Worm (Caenorhabditis elegans) whole organism, mixed stage, embryonic: ENCODE results near the gene col-169.

Experiments used
- M03D4.4 ChIP-seq: sonication (generic microtip); optimal IDR thresholded peaks from 2 replicates; lab custom pipeline; 2017; ENCODE audit warnings: mild to moderate bottlenecking, missing genetic modification characterization, missing compliant biosample characterization
- bed-3 ChIP-seq: fragments of 200-800 bp; sonication (Bioruptor generic); optimal IDR thresholded peaks from 3 replicates; lab custom pipeline; 2018; ENCODE audit warnings: mild to moderate bottlenecking, missing genetic modification characterization, moderate library complexity, missing compliant biosample characterization
- blmp-1 ChIP-seq: fragments of 150-350 bp; optimal IDR thresholded peaks from 2 replicates; lab custom pipeline; 2014; ENCODE audit warnings: missing biosample characterization, missing genetic modification characterization
- ceh-39 ChIP-seq: fragments of 150-350 bp; optimal IDR thresholded peaks from 2 replicates; lab custom pipeline; 2014; ENCODE audit warnings: missing biosample characterization, missing genetic modification characterization
- ceh-43 ChIP-seq: fragments of 200-800 bp; sonication (Bioruptor generic); optimal IDR thresholded peaks from 2 replicates; lab custom pipeline; 2018; ENCODE audit warnings: mild to moderate bottlenecking, missing genetic modification characterization, moderate library complexity, missing compliant biosample characterization
- ceh-83 ChIP-seq: fragments of 200-800 bp; sonication (Bioruptor generic); optimal IDR thresholded peaks from 2 replicates; lab custom pipeline; 2018; ENCODE audit warnings: mild to moderate bottlenecking, missing genetic modification characterization, missing compliant biosample characterization
- ces-1 ChIP-seq: fragments of 150-350 bp; optimal IDR thresholded peaks from 2 replicates; lab custom pipeline; 2014; ENCODE audit warnings: missing biosample characterization, missing genetic modification reagents, missing genetic modification characterization
- drap-1 ChIP-seq: fragments of 200-800 bp; sonication (Bioruptor generic); optimal IDR thresholded peaks from 3 replicates; lab custom pipeline; 2018; ENCODE audit warnings: mild to moderate bottlenecking, missing genetic modification characterization, missing compliant biosample characterization
- elt-1 ChIP-seq: sonication (generic microtip); optimal IDR thresholded peaks from 2 replicates; lab custom pipeline; 2017; ENCODE audit warnings: missing genetic modification characterization, mild to moderate bottlenecking, missing compliant biosample characterization, antibody characterized with exemption, moderate library complexity, borderline replicate concordance; ENCODE audit not compliant: insufficient read depth
- elt-3 ChIP-seq: fragments of 150-350 bp; optimal IDR thresholded peaks from 2 replicates; lab custom pipeline; 2014; ENCODE audit warnings: missing biosample characterization, missing genetic modification characterization
- flh-1 ChIP-seq: fragments of 200-800 bp; sonication (Bioruptor generic); optimal IDR thresholded peaks from 2 replicates; lab custom pipeline; 2018; ENCODE audit warnings: mild to moderate bottlenecking, missing genetic modification characterization, moderate library complexity, missing compliant biosample characterization
- lin-13 ChIP-seq: fragments of 150-350 bp; optimal IDR thresholded peaks from 2 replicates; lab custom pipeline; 2014; ENCODE audit warnings: missing biosample characterization, missing genetic modification characterization
- lin-32 ChIP-seq: fragments of 200-800 bp; sonication (Bioruptor generic); optimal IDR thresholded peaks from 2 replicates; lab custom pipeline; 2018; ENCODE audit warnings: mild to moderate bottlenecking, missing genetic modification characterization, missing compliant biosample characterization
- lsy-2 ChIP-seq: fragments of 150-350 bp; optimal IDR thresholded peaks from 2 replicates; lab custom pipeline; 2014; ENCODE audit warnings: missing biosample characterization, missing genetic modification characterization
- mab-5 ChIP-seq: fragments of 150-350 bp; optimal IDR thresholded peaks from 2 replicates; lab custom pipeline; 2014; ENCODE audit warnings: missing biosample characterization, missing genetic modification characterization
- mep-1 ChIP-seq: fragments of 150-350 bp; optimal IDR thresholded peaks from 2 replicates; lab custom pipeline; 2017; ENCODE audit warnings: missing biosample characterization, missing genetic modification reagents, missing genetic modification characterization, inconsistent platforms
- mls-2 ChIP-seq: sonication (generic microtip); optimal IDR thresholded peaks from 2 replicates; lab custom pipeline; 2016; ENCODE audit warnings: mild to moderate bottlenecking, missing genetic modification characterization, moderate library complexity, missing compliant biosample characterization
- nhr-12 ChIP-seq: fragments of 150-350 bp; optimal IDR thresholded peaks from 2 replicates; lab custom pipeline; 2014; ENCODE audit warnings: missing biosample characterization, missing genetic modification characterization
- nhr-2 ChIP-seq: fragments of 150-350 bp; optimal IDR thresholded peaks from 2 replicates; lab custom pipeline; 2014; ENCODE audit warnings: missing biosample characterization, missing genetic modification characterization
- nhr-237 ChIP-seq: fragments of 150-350 bp; optimal IDR thresholded peaks from 2 replicates; lab custom pipeline; 2014; ENCODE audit warnings: missing biosample characterization, missing genetic modification characterization
- nhr-76 ChIP-seq: sonication (generic microtip); optimal IDR thresholded peaks from 2 replicates; lab custom pipeline; 2017; ENCODE audit warnings: missing biosample characterization, missing genetic modification characterization
- sem-2 ChIP-seq: fragments of 200-800 bp; sonication (Bioruptor generic); optimal IDR thresholded peaks from 2 replicates; lab custom pipeline; 2018; ENCODE audit warnings: mild to moderate bottlenecking, missing genetic modification characterization, missing compliant biosample characterization
- snpc-4 ChIP-seq: fragments of 150-350 bp; optimal IDR thresholded peaks from 2 replicates; lab custom pipeline; 2014; ENCODE audit warnings: missing biosample characterization, missing genetic modification characterization
- sptf-1 ChIP-seq: sonication (generic microtip); optimal IDR thresholded peaks from 2 replicates; lab custom pipeline; 2017; ENCODE audit warnings: mild to moderate bottlenecking, missing genetic modification characterization, moderate library complexity, missing compliant biosample characterization
- tbx-8 ChIP-seq: fragments of 200-800 bp; sonication (Bioruptor generic); optimal IDR thresholded peaks from 2 replicates; lab custom pipeline; 2018; ENCODE audit warnings: mild to moderate bottlenecking, missing genetic modification characterization, moderate library complexity, missing compliant biosample characterization
- unc-39 ChIP-seq: fragments of 150-350 bp; optimal IDR thresholded peaks from 2 replicates; lab custom pipeline; 2014; ENCODE audit warnings: missing biosample characterization, missing genetic modification characterization
- unc-62 ChIP-seq: fragments of 150-350 bp; optimal IDR thresholded peaks from 2 replicates; lab custom pipeline; 2014; ENCODE audit warnings: missing biosample characterization, missing genetic modification reagents, missing genetic modification characterization
- ztf-11 ChIP-seq: fragments of 150-350 bp; optimal IDR thresholded peaks from 2 replicates; lab custom pipeline; 2014; ENCODE audit warnings: missing biosample characterization, missing genetic modification characterization

Gene col-169

ce11 chrX:6311391-6311790, 17.6 kb upstream of the col-169 start, which contains the start of gene npr-38:
npr-38 (plus strand) TSS chrX:6311691.
- TF ChIP-seq bed-3 (GFP tag; lab: Kevin White, UChicago): no peak
- TF ChIP-seq lin-13 (tag; lab: Kevin White, UChicago): no peak
- no peak for TF ChIP-seq ztf-11 (tag; lab: Kevin White, UChicago)
- TF ChIP-seq ces-1 (GFP tag; lab: Kevin White, UChicago): no peak
- TF ChIP-seq nhr-2 (tag; lab: Kevin White, UChicago): no peak
- TF ChIP-seq nhr-12 (tag; lab: Kevin White, UChicago): no peak
- no peak for TF ChIP-seq tbx-8 (GFP tag; lab: Kevin White, UChicago)

ce11 chrX:6318803-6319202, 10.2 kb upstream of the col-169 start:
- no peak for TF ChIP-seq ceh-83 (GFP tag; lab: Kevin White, UChicago)
- TF ChIP-seq nhr-237 (tag; lab: Kevin White, UChicago): no peak
- no peak for TF ChIP-seq sem-2 (GFP tag; lab: Kevin White, UChicago)
- no peak for TF ChIP-seq unc-62 (GFP tag; lab: Kevin White, UChicago)
- no peak for TF ChIP-seq ztf-11 (tag; lab: Kevin White, UChicago)
- no peak for TF ChIP-seq lin-13 (tag; lab: Kevin White, UChicago)
- no peak for TF ChIP-seq flh-1 (GFP tag; lab: Kevin White, UChicago)
- TF ChIP-seq sptf-1 (tag; lab: Kevin White, UChicago): no peak
- TF ChIP-seq M03D4.4: no peak
- TF ChIP-seq drap-1: no peak
- no peak for TF ChIP-seq unc-39 (tag; lab: Kevin White, UChicago)
- TF ChIP-seq elt-3 (tag; lab: Kevin White, UChicago): no peak
- no peak for TF ChIP-seq lin-32 (GFP tag; lab: Kevin White, UChicago)
- TF ChIP-seq snpc-4: no peak
- TF ChIP-seq bed-3 (GFP tag; lab: Kevin White, UChicago): no peak
- no peak for TF ChIP-seq blmp-1
- no peak for TF ChIP-seq nhr-12 (tag; lab: Kevin White, UChicago)

- TF ChIP-seq ceh-39 (tag; lab: Kevin White, UChicago) (no peak), ceh-83 (GFP tag; lab: Kevin White, UChicago) (no peak), mls-2 (tag; lab: Kevin White, UChicago) (no peak), ces-1 (GFP tag; lab: Kevin White, UChicago) (no peak), mep-1 (tag; lab: Kevin White, UChicago) (no peak), unc-62 (GFP tag; lab: Kevin White, UChicago) (no peak), lin-13 (tag; lab: Kevin White, UChicago) (no peak), ztf-11 (tag; lab: Kevin White, UChicago) (no peak), elt-1 (tag; lab: Kevin White, UChicago) (no peak), nhr-12 (tag; lab: Kevin White, UChicago) (no peak)
These were observed 9.4 kb upstream of the col-169 start, which contains the start of gene chtb-3 for ce11 chrX:6319546-6319945. chtb-3 (minus strand) TSS chrX:6319646.

- no peak for TF ChIP-seq ceh-43 (GFP tag; lab: Kevin White, UChicago)
- TF ChIP-seq, all 35 proteins: peak for 0
These were observed 8.1 kb upstream of the col-169 start for ce11 chrX:6320887-6321286.

ce11 chrX:6321380-6321779, 7.6 kb upstream of the col-169 start:
- TF ChIP-seq ztf-11 (tag; lab: Kevin White, UChicago) (no peak), nhr-76 (no peak), sem-2 (GFP tag; lab: Kevin White, UChicago) (no peak), flh-1 (GFP tag; lab: Kevin White, UChicago) (no peak), ceh-83 (GFP tag; lab: Kevin White, UChicago) (no peak), lin-13 (tag; lab: Kevin White, UChicago) (no peak), mab-5 (tag; lab: Kevin White, UChicago) (no peak), elt-1 (tag; lab: Kevin White, UChicago) (no peak), mep-1 (tag; lab: Kevin White, UChicago) (no peak), unc-39 (tag; lab: Kevin White, UChicago) (no peak)

- TF ChIP-seq lin-13 (tag; lab: Kevin White, UChicago) (no peak), bed-3 (GFP tag; lab: Kevin White, UChicago) (no peak), ceh-39 (tag; lab: Kevin White, UChicago) (no peak), ceh-83 (GFP tag; lab: Kevin White, UChicago) (no peak), lsy-2 (no peak), unc-62 (GFP tag; lab: Kevin White, UChicago) (no peak), flh-1 (GFP tag; lab: Kevin White, UChicago) (no peak), snpc-4 (no peak), mep-1 (tag; lab: Kevin White, UChicago) (no peak), sptf-1 (tag; lab: Kevin White, UChicago) (no peak), elt-3 (tag; lab: Kevin White, UChicago) (no peak), lin-32 (GFP tag; lab: Kevin White, UChicago) (no peak), sem-2 (GFP tag; lab: Kevin White, UChicago) (no peak)
- TF ChIP-seq, all 35 proteins: peak for 0
These were observed 5.8 kb upstream of the col-169 start, which contains the start of gene col-167 for ce11 chrX:6323129-6323528. col-167 (plus strand) TSS chrX:6323488.
